Fruit fly (Drosophila melanogaster) whole organism, embryonic: Measurements from ENCODE around the gene Polr2F.
A peak's percentile ranks its signal among the peaks of the same experiment; 100 is the strongest.

Experiments used
- Awh ChIP-seq: fragments of 200-800 bp; sonication (Bioruptor generic); IDR thresholded peaks from 2 replicates; pipeline ENCODE4, ENCODE4 v1.3.6; 2022; ENCODE audit warnings: missing biosample characterization, missing genetic modification characterization
- B-H1 ChIP-seq: fragments of 200-800 bp; sonication (Bioruptor generic); IDR thresholded peaks from 3 replicates; pipeline ENCODE4 v1.3.6; 2022; ENCODE audit warnings: missing biosample characterization, missing genetic modification characterization
- B-H2 ChIP-seq: fragments of 200-800 bp; sonication (Bioruptor generic); optimal IDR thresholded peaks from 2 replicates; lab custom pipeline; 2018; ENCODE audit warnings: missing biosample characterization, mild to moderate bottlenecking, missing genetic modification characterization
- BtbVII ChIP-seq: fragments of 200-800 bp; sonication (Bioruptor generic); optimal IDR thresholded peaks from 3 replicates; lab custom pipeline; 2017; ENCODE audit warnings: missing biosample characterization, mild to moderate bottlenecking, missing genetic modification characterization
- CG10543 ChIP-seq: fragments of 200-800 bp; sonication (Bioruptor generic); optimal IDR thresholded peaks from 3 replicates; lab custom pipeline; 2017; ENCODE audit warnings: missing biosample characterization, mild to moderate bottlenecking, missing genetic modification characterization, moderate library complexity
- CG11696 ChIP-seq: fragments of 200-800 bp; sonication (Bioruptor generic); IDR thresholded peaks from 2 replicates; pipeline ENCODE4 v1.3.6; 2022; ENCODE audit warnings: missing biosample characterization, missing genetic modification characterization
- CG12299 ChIP-seq: fragments of 200-800 bp; sonication (Bioruptor generic); optimal IDR thresholded peaks from 2 replicates; lab custom pipeline; 2018; ENCODE audit warnings: missing biosample characterization, mild to moderate bottlenecking, missing genetic modification characterization
- CG13296 ChIP-seq: fragments of 200-800 bp; sonication (Bioruptor generic); optimal IDR thresholded peaks from 3 replicates; lab custom pipeline; 2018; ENCODE audit warnings: missing biosample characterization, mild to moderate bottlenecking, missing genetic modification characterization
- CG14667 ChIP-seq: fragments of 200-800 bp; sonication (Bioruptor generic); IDR thresholded peaks from 2 replicates; pipeline ENCODE4 v1.3.6; 2022; ENCODE audit warnings: missing biosample characterization, missing genetic modification characterization
- CG14710 ChIP-seq: fragments of 200-800 bp; sonication (Bioruptor generic); optimal IDR thresholded peaks from 3 replicates; lab custom pipeline; 2019; ENCODE audit warnings: missing biosample characterization, mild to moderate bottlenecking, missing genetic modification characterization, moderate library complexity
- CG16815 ChIP-seq: fragments of 200-800 bp; sonication (Bioruptor generic); optimal IDR thresholded peaks from 3 replicates; lab custom pipeline; 2017; ENCODE audit warnings: missing biosample characterization, mild to moderate bottlenecking, missing genetic modification characterization
- CG17328 ChIP-seq: fragments of 200-800 bp; sonication (Bioruptor generic); IDR thresholded peaks from 2 replicates; pipeline ENCODE4 v1.3.6; 2022; ENCODE audit warnings: missing biosample characterization, missing genetic modification characterization
- CG17829 ChIP-seq: fragments of 200-800 bp; optimal IDR thresholded peaks from 2 replicates; lab custom pipeline; 2019; ENCODE audit warnings: missing biosample characterization, mild to moderate bottlenecking, missing genetic modification characterization, moderate library complexity
- CG2889 ChIP-seq: fragments of 200-800 bp; sonication (Bioruptor generic); IDR thresholded peaks from 3 replicates; pipeline ENCODE4 v1.3.6; 2022; ENCODE audit warnings: missing biosample characterization, missing genetic modification characterization
- CG32532 ChIP-seq: fragments of 200-800 bp; sonication (Bioruptor generic); IDR thresholded peaks from 2 replicates; pipeline ENCODE4 v1.3.6; 2022; ENCODE audit warnings: missing biosample characterization, missing genetic modification characterization
- CG5953 ChIP-seq: fragments of 200-800 bp; sonication (Bioruptor generic); IDR thresholded peaks from 2 replicates; pipeline ENCODE4 v1.3.6; 2022; ENCODE audit warnings: missing biosample characterization, missing genetic modification characterization
- CG6175 ChIP-seq: fragments of 200-800 bp; sonication (Bioruptor generic); IDR thresholded peaks from 3 replicates; pipeline ENCODE4 v1.3.6; 2022; ENCODE audit warnings: missing biosample characterization, missing genetic modification characterization
- CG7372 ChIP-seq: fragments of 200-800 bp; sonication (Bioruptor generic); IDR thresholded peaks from 2 replicates; pipeline ENCODE4 v1.3.6; 2022; ENCODE audit warnings: missing biosample characterization, missing genetic modification characterization
- CG7786 ChIP-seq: fragments of 200-800 bp; sonication (Bioruptor generic); optimal IDR thresholded peaks from 2 replicates; lab custom pipeline; 2016; ENCODE audit warnings: missing biosample characterization, missing genetic modification characterization
- CG7963 ChIP-seq: fragments of 200-800 bp; sonication (Bioruptor generic); IDR thresholded peaks from 3 replicates; pipeline ENCODE4 v1.3.6; 2022; ENCODE audit warnings: missing biosample characterization, missing genetic modification characterization; ENCODE audit not compliant: partially characterized antibody
- CG8388 ChIP-seq: fragments of 200-800 bp; sonication (Bioruptor generic); optimal IDR thresholded peaks from 2 replicates; lab custom pipeline; 2019; ENCODE audit warnings: missing biosample characterization, mild to moderate bottlenecking, missing genetic modification characterization, moderate library complexity
- CG8944 ChIP-seq: fragments of 200-800 bp; sonication (Bioruptor generic); optimal IDR thresholded peaks from 3 replicates; lab custom pipeline; 2016; ENCODE audit warnings: missing biosample characterization, missing genetic modification characterization
- CG9876 ChIP-seq: fragments of 200-800 bp; sonication (Bioruptor generic); optimal IDR thresholded peaks from 2 replicates; lab custom pipeline; 2016; ENCODE audit warnings: missing biosample characterization, missing genetic modification characterization
- Deaf1 ChIP-seq: fragments of 200-800 bp; optimal IDR thresholded peaks from 3 replicates; lab custom pipeline; 2019; ENCODE audit warnings: missing biosample characterization, mild to moderate bottlenecking, missing genetic modification characterization, moderate library complexity
- Dll ChIP-seq: fragments of 200-800 bp; sonication (Bioruptor generic); IDR thresholded peaks from 4 replicates; pipeline ENCODE4 v1.3.6; 2022; ENCODE audit warnings: missing biosample characterization, missing genetic modification characterization; ENCODE audit not compliant: partially characterized antibody
- ERR ChIP-seq: fragments of 200-800 bp; sonication (Bioruptor generic); optimal IDR thresholded peaks from 2 replicates; lab custom pipeline; 2016; ENCODE audit warnings: missing biosample characterization, missing genetic modification characterization
- Ets65A ChIP-seq: fragments of 200-800 bp; sonication (Bioruptor generic); peaks from one replicate; lab custom pipeline; 2016; ENCODE audit warnings: missing biosample characterization, missing genetic modification characterization
- H2.0 ChIP-seq: fragments of 200-800 bp; sonication (Bioruptor generic); IDR thresholded peaks from 2 replicates; pipeline ENCODE4 v1.3.6; 2022; ENCODE audit warnings: missing biosample characterization, missing genetic modification characterization
- Hsf ChIP-seq: fragments of 200-800 bp; sonication (Bioruptor generic); optimal IDR thresholded peaks from 3 replicates; lab custom pipeline; 2016; ENCODE audit warnings: missing biosample characterization, missing genetic modification characterization
- Med ChIP-seq: fragments of 200-800 bp; sonication (Bioruptor generic); peaks from one replicate; lab custom pipeline; 2016; ENCODE audit warnings: missing biosample characterization, missing genetic modification characterization, mild to moderate bottlenecking, inconsistent platforms, moderate library complexity
- Oli ChIP-seq: fragments of 200-800 bp; sonication (Bioruptor generic); optimal IDR thresholded peaks from 2 replicates; lab custom pipeline; 2018; ENCODE audit warnings: missing biosample characterization, mild to moderate bottlenecking, missing genetic modification characterization, moderate library complexity
- Rx ChIP-seq: fragments of 200-800 bp; sonication (Bioruptor generic); IDR thresholded peaks from 2 replicates; pipeline ENCODE4 v1.3.6; 2022; ENCODE audit warnings: missing biosample characterization, missing genetic modification characterization
- Side ChIP-seq: fragments of 200-800 bp; sonication (Bioruptor generic); optimal IDR thresholded peaks from 2 replicates; lab custom pipeline; 2016; ENCODE audit warnings: missing biosample characterization, missing genetic modification characterization
- TFAM ChIP-seq: fragments of 200-800 bp; sonication (Bioruptor generic); optimal IDR thresholded peaks from 2 replicates; lab custom pipeline; 2017; ENCODE audit warnings: missing biosample characterization, missing genetic modification characterization, inconsistent platforms
- abd-A ChIP-seq: fragments of 200-800 bp; sonication (Bioruptor generic); optimal IDR thresholded peaks from 3 replicates; lab custom pipeline; 2019; ENCODE audit warnings: missing biosample characterization, mild to moderate bottlenecking, missing genetic modification characterization, moderate library complexity
- amos ChIP-seq: fragments of 200-800 bp; sonication (Bioruptor generic); IDR thresholded peaks from 2 replicates; pipeline ENCODE4 v1.3.6; 2022; ENCODE audit warnings: missing biosample characterization, missing genetic modification characterization; ENCODE audit not compliant: partially characterized antibody
- az2 ChIP-seq: fragments of 200-800 bp; sonication (Bioruptor generic); optimal IDR thresholded peaks from 3 replicates; lab custom pipeline; 2016; ENCODE audit warnings: missing biosample characterization, missing genetic modification characterization
- corto ChIP-seq: fragments of 200-800 bp; sonication (Bioruptor generic); optimal IDR thresholded peaks from 2 replicates; lab custom pipeline; 2016; ENCODE audit warnings: missing biosample characterization, mild to moderate bottlenecking, missing genetic modification characterization, moderate library complexity
- dpn ChIP-seq, 2 experiments: fragments of 200-800 bp; sonication (Bioruptor generic); optimal IDR thresholded peaks; 3 replicates each; lab custom pipeline; 2016; ENCODE audit warnings: missing biosample characterization in 2 of 2, missing genetic modification characterization in 2 of 2
- ems ChIP-seq: fragments of 200-800 bp; sonication (Bioruptor generic); optimal IDR thresholded peaks from 3 replicates; lab custom pipeline; 2016; ENCODE audit warnings: missing biosample characterization, missing genetic modification characterization
- ftz-f1 ChIP-seq: fragments of 200-800 bp; sonication (Bioruptor generic); optimal IDR thresholded peaks from 2 replicates; lab custom pipeline; 2016; ENCODE audit warnings: missing biosample characterization, missing genetic modification characterization
- kah ChIP-seq: fragments of 200-800 bp; sonication (Bioruptor generic); optimal IDR thresholded peaks from 2 replicates; lab custom pipeline; 2018; ENCODE audit warnings: missing biosample characterization, mild to moderate bottlenecking, missing genetic modification characterization
- mam ChIP-seq: fragments of 200-800 bp; sonication (Bioruptor generic); optimal IDR thresholded peaks from 3 replicates; lab custom pipeline; 2016; ENCODE audit warnings: missing biosample characterization, missing genetic modification characterization
- nerfin-1 ChIP-seq: fragments of 200-800 bp; sonication (Bioruptor generic); optimal IDR thresholded peaks from 3 replicates; lab custom pipeline; 2019; ENCODE audit warnings: missing biosample characterization, mild to moderate bottlenecking, missing genetic modification characterization, moderate library complexity
- nom ChIP-seq: fragments of 200-800 bp; sonication (Bioruptor generic); optimal IDR thresholded peaks from 2 replicates; lab custom pipeline; 2017; ENCODE audit warnings: missing biosample characterization, missing genetic modification characterization, mild to moderate bottlenecking, moderate library complexity, missing genetic modification reagents
- row ChIP-seq: fragments of 200-800 bp; sonication (Bioruptor generic); IDR thresholded peaks from 3 replicates; pipeline ENCODE4 v1.3.6; 2022; ENCODE audit warnings: missing biosample characterization, missing genetic modification characterization
- sd ChIP-seq: fragments of 200-800 bp; sonication (Bioruptor generic); optimal IDR thresholded peaks from 3 replicates; lab custom pipeline; 2018; ENCODE audit warnings: missing biosample characterization, mild to moderate bottlenecking, missing genetic modification characterization, moderate library complexity
- slp2 ChIP-seq: fragments of 200-800 bp; sonication (Bioruptor generic); optimal IDR thresholded peaks from 2 replicates; lab custom pipeline; 2016; ENCODE audit warnings: missing biosample characterization, missing genetic modification characterization
- tap ChIP-seq: fragments of 200-800 bp; optimal IDR thresholded peaks from 3 replicates; lab custom pipeline; 2019; ENCODE audit warnings: missing biosample characterization, mild to moderate bottlenecking, missing genetic modification characterization, moderate library complexity
- twi ChIP-seq: fragments of 200-800 bp; optimal IDR thresholded peaks from 2 replicates; lab custom pipeline; 2019; ENCODE audit warnings: missing biosample characterization, mild to moderate bottlenecking, missing genetic modification characterization, moderate library complexity
- unpg ChIP-seq: fragments of 200-800 bp; sonication (Bioruptor generic); optimal IDR thresholded peaks from 3 replicates; lab custom pipeline; 2018; ENCODE audit warnings: missing biosample characterization, mild to moderate bottlenecking, missing genetic modification characterization, moderate library complexity
- vfl ChIP-seq: fragments of 200-800 bp; sonication (Bioruptor generic); optimal IDR thresholded peaks from 2 replicates; lab custom pipeline; 2016; ENCODE audit warnings: missing biosample characterization, missing genetic modification characterization

The Polr2F gene

dm6 chr3R:5363412-5363811 is 8.2 kb upstream of the Polr2F start (continued):
- TF ChIP-seq CG14710 (tag; lab: Kevin White, UChicago) (no peak), Side (GFP tag; lab: Kevin White, UChicago) (no peak), dpn (GFP tag; optimal IDR thresholded peaks at IDR 0.05; lab: Kevin White, UChicago) (no peak), nom (peak; percentile 79), CG9876 (GFP tag; lab: Kevin White, UChicago) (no peak), sd (peak; percentile 41), Awh (0 out of 2 replicates have a peak, but pooled peaks have one; percentile 22), CG5953 (GFP tag; lab: Robert Waterston, UW) (no peak), B-H1 (GFP tag; lab: Robert Waterston, UW) (0 out of 3 replicates have a peak, but pooled peaks have one; percentile 17), CG2889 (GFP tag; lab: Robert Waterston, UW) (no peak), ems (GFP tag; lab: Kevin White, UChicago) (no peak), ftz-f1 (peak; percentile 93), BtbVII (GFP tag; lab: Kevin White, UChicago) (no peak), CG14667 (GFP tag; lab: Robert Waterston, UW) (no peak), tap (tag; lab: Kevin White, UChicago) (no peak), ERR (GFP tag; lab: Kevin White, UChicago) (no peak), Deaf1 (tag; lab: Kevin White, UChicago) (no peak), CG8944 (GFP tag; lab: Kevin White, UChicago) (no peak), vfl (GFP tag; lab: Kevin White, UChicago) (no peak), CG13296 (no peak), CG32532 (GFP tag; lab: Robert Waterston, UW) (no peak), Dll (GFP tag; lab: Robert Waterston, UW) (no peak), CG8388 (GFP tag; lab: Kevin White, UChicago) (no peak), TFAM (GFP tag; lab: Kevin White, UChicago) (no peak), CG16815 (no peak), CG17328 (GFP tag; lab: Robert Waterston, UW) (no peak), Hsf (GFP tag; lab: Kevin White, UChicago) (no peak), Rx (GFP tag; lab: Robert Waterston, UW) (no peak), Med (peak; percentile 37), corto (no peak), Oli (tag; lab: Kevin White, UChicago) (no peak), row (GFP tag; lab: Robert Waterston, UW) (no peak), kah (GFP tag; lab: Kevin White, UChicago) (no peak), CG17829 (tag; lab: Kevin White, UChicago) (no peak), CG11696 (no peak), CG6175 (peak; percentile 67), amos (no peak), Ets65A (peak; percentile 5), twi (no peak), unpg (GFP tag; lab: Kevin White, UChicago) (no peak), CG7963 (GFP tag; lab: Robert Waterston, UW) (no peak), H2.0 (GFP tag; lab: Robert Waterston, UW) (no peak), CG10543 (peak; percentile 68), CG7786 (GFP tag; lab: Kevin White, UChicago) (no peak), abd-A (peak; percentile 64), nerfin-1 (tag; lab: Kevin White, UChicago) (no peak), az2 (GFP tag; lab: Kevin White, UChicago) (no peak), CG12299 (tag; lab: Kevin White, UChicago) (no peak), B-H2 (no peak), CG7372 (GFP tag; lab: Robert Waterston, UW) (peak; percentile 52), mam (GFP tag; lab: Kevin White, UChicago) (no peak), slp2 (GFP tag; lab: Kevin White, UChicago) (no peak)
